Fruit fly (Drosophila melanogaster) whole organism, embryonic: ENCODE measurements around the gene CG44088.

Experiments used
- BEAF-32 ChIP-seq: fragments of 200-800 bp; sonication (Bioruptor generic); optimal IDR thresholded peaks from 3 replicates; lab custom pipeline; 2017; ENCODE audit warnings: missing biosample characterization, missing genetic modification characterization, mild to moderate bottlenecking, moderate library complexity, missing genetic modification reagents
- CG12155 ChIP-seq: fragments of 200-800 bp; sonication (Bioruptor generic); optimal IDR thresholded peaks from 3 replicates; lab custom pipeline; 2016; ENCODE audit warnings: missing biosample characterization, missing genetic modification characterization
- CG12299 ChIP-seq: fragments of 200-800 bp; sonication (Bioruptor generic); optimal IDR thresholded peaks from 2 replicates; lab custom pipeline; 2018; ENCODE audit warnings: missing biosample characterization, mild to moderate bottlenecking, missing genetic modification characterization
- CG13287 ChIP-seq: fragments of 200-800 bp; sonication (Bioruptor generic); IDR thresholded peaks from 2 replicates; pipeline ENCODE4 v1.3.6; 2022; ENCODE audit warnings: missing biosample characterization, missing genetic modification characterization; ENCODE audit not compliant: partially characterized antibody
- CG14014 ChIP-seq: fragments of 200-800 bp; sonication (Bioruptor generic); IDR thresholded peaks from 2 replicates; pipeline ENCODE4 v1.3.6; 2022; ENCODE audit warnings: missing biosample characterization, missing genetic modification characterization
- CG14860 ChIP-seq: fragments of 200-800 bp; sonication (Bioruptor generic); IDR thresholded peaks from 3 replicates; pipeline ENCODE4 v1.3.6; 2022; ENCODE audit warnings: missing biosample characterization, missing genetic modification characterization; ENCODE audit not compliant: partially characterized antibody
- CG17361 ChIP-seq: fragments of 200-800 bp; sonication (Bioruptor generic); IDR thresholded peaks from 3 replicates; pipeline ENCODE4 v1.3.6; 2022; ENCODE audit warnings: missing biosample characterization, missing genetic modification characterization
- CG18011 ChIP-seq: fragments of 200-800 bp; sonication (Bioruptor generic); optimal IDR thresholded peaks from 2 replicates; lab custom pipeline; 2017; ENCODE audit warnings: missing biosample characterization, missing genetic modification characterization, mild to moderate bottlenecking, moderate library complexity, missing genotype
- CG18262 ChIP-seq: fragments of 200-800 bp; optimal IDR thresholded peaks from 3 replicates; lab custom pipeline; 2019; ENCODE audit warnings: missing biosample characterization, mild to moderate bottlenecking, missing genetic modification characterization, moderate library complexity
- CG31224 ChIP-seq: fragments of 200-800 bp; sonication (Bioruptor generic); IDR thresholded peaks from 2 replicates; pipeline ENCODE4 v1.3.6; 2022; ENCODE audit warnings: missing biosample characterization, missing genetic modification characterization
- CG34376 ChIP-seq: fragments of 200-800 bp; sonication (Bioruptor generic); optimal IDR thresholded peaks from 2 replicates; lab custom pipeline; 2018; ENCODE audit warnings: missing biosample characterization, mild to moderate bottlenecking, missing genetic modification characterization
- CG3995 ChIP-seq: fragments of 200-800 bp; sonication (Bioruptor generic); optimal IDR thresholded peaks from 3 replicates; lab custom pipeline; 2016; ENCODE audit warnings: missing biosample characterization, missing genetic modification characterization
- CG42726 ChIP-seq: fragments of 200-800 bp; sonication (Bioruptor generic); IDR thresholded peaks from 2 replicates; pipeline ENCODE4 v1.3.6; 2022; ENCODE audit warnings: missing biosample characterization, missing genetic modification characterization; ENCODE audit not compliant: partially characterized antibody
- CG5953 ChIP-seq: fragments of 200-800 bp; sonication (Bioruptor generic); IDR thresholded peaks from 2 replicates; pipeline ENCODE4 v1.3.6; 2022; ENCODE audit warnings: missing biosample characterization, missing genetic modification characterization
- CG8478 ChIP-seq: fragments of >200 bp; optimal IDR thresholded peaks from 2 replicates; lab custom pipeline; 2018
- CHES-1-like ChIP-seq: fragments of 200-800 bp; sonication (Bioruptor generic); optimal IDR thresholded peaks from 2 replicates; lab custom pipeline; 2016; ENCODE audit warnings: missing biosample characterization, missing genetic modification characterization
- Doc3 ChIP-seq: fragments of 200-800 bp; sonication (Bioruptor generic); IDR thresholded peaks from 3 replicates; pipeline ENCODE4 v1.3.6; 2022; ENCODE audit warnings: missing biosample characterization, missing genetic modification characterization; ENCODE audit not compliant: partially characterized antibody
- HLH54F ChIP-seq: fragments of 200-800 bp; sonication (Bioruptor generic); optimal IDR thresholded peaks from 3 replicates; lab custom pipeline; 2016; ENCODE audit warnings: missing biosample characterization, missing genetic modification characterization
- HLHmδ ChIP-seq: fragments of 200-800 bp; sonication (Bioruptor generic); optimal IDR thresholded peaks from 2 replicates; lab custom pipeline; 2018; ENCODE audit warnings: missing biosample characterization, mild to moderate bottlenecking, missing genetic modification characterization, moderate library complexity
- Lpt ChIP-seq: fragments of >200 bp; optimal IDR thresholded peaks from 2 replicates; lab custom pipeline; 2018; ENCODE audit warnings: missing biosample characterization, missing genetic modification characterization
- Nf-YC ChIP-seq: fragments of 200-800 bp; optimal IDR thresholded peaks from 3 replicates; lab custom pipeline; 2019; ENCODE audit warnings: missing biosample characterization, mild to moderate bottlenecking, missing genetic modification characterization, moderate library complexity
- Opbp ChIP-seq: fragments of 200-800 bp; sonication (Bioruptor generic); IDR thresholded peaks from 3 replicates; pipeline ENCODE4 v1.3.6; 2022; ENCODE audit warnings: missing biosample characterization, missing genetic modification characterization; ENCODE audit not compliant: partially characterized antibody
- Trl ChIP-seq, 3 experiments: fragments of >200 bp in 2 of 3; fragments of 200-800 bp in 1 of 3; sonication (Bioruptor generic) in 1 of 3; optimal IDR thresholded peaks; 2 replicates in 1 of 3; 3 replicates in 2 of 3; lab custom pipeline; 2016 to 2017; ENCODE audit warnings: missing biosample characterization in 1 of 3, missing genetic modification characterization in 1 of 3
- ash1 ChIP-seq: fragments of 200-800 bp; sonication (Bioruptor generic); optimal IDR thresholded peaks from 2 replicates; lab custom pipeline; 2018; ENCODE audit warnings: missing biosample characterization, mild to moderate bottlenecking, missing genetic modification characterization
- ato ChIP-seq: fragments of 200-800 bp; sonication (Bioruptor generic); IDR thresholded peaks from 2 replicates; pipeline ENCODE4 v1.3.6; 2022; ENCODE audit warnings: missing biosample characterization, missing genetic modification characterization; ENCODE audit not compliant: partially characterized antibody
- cad ChIP-seq: fragments of >200 bp; optimal IDR thresholded peaks from 2 replicates; lab custom pipeline; 2017; ENCODE audit warnings: missing biosample characterization, missing genetic modification characterization
- chif ChIP-seq, 2 experiments: fragments of 200-800 bp; sonication (Bioruptor generic); optimal IDR thresholded peaks; 3 replicates each; lab custom pipeline; 2016; ENCODE audit warnings: missing biosample characterization in 2 of 2, missing genetic modification characterization in 2 of 2
- chinmo ChIP-seq: fragments of 200-800 bp; sonication (Bioruptor generic); IDR thresholded peaks from 4 replicates; pipeline ENCODE4 v1.3.6; 2022; ENCODE audit warnings: missing biosample characterization, missing genetic modification characterization; ENCODE audit not compliant: partially characterized antibody
- chn ChIP-seq: fragments of 200-800 bp; sonication (Bioruptor generic); optimal IDR thresholded peaks from 2 replicates; lab custom pipeline; 2016; ENCODE audit warnings: missing biosample characterization, missing genetic modification characterization
- esg ChIP-seq: fragments of 200-800 bp; sonication (Bioruptor generic); conservative IDR thresholded peaks from 2 replicates; pipeline ENCODE4 v1.3.6; 2022; ENCODE audit warnings: missing biosample characterization, missing genetic modification characterization
- fd3F ChIP-seq: fragments of 200-800 bp; sonication (Bioruptor generic); optimal IDR thresholded peaks from 2 replicates; lab custom pipeline; 2018; ENCODE audit warnings: missing biosample characterization, mild to moderate bottlenecking, missing genetic modification characterization, moderate library complexity
- fru ChIP-seq: fragments of >200 bp; optimal IDR thresholded peaks from 2 replicates; lab custom pipeline; 2017
- gem ChIP-seq: fragments of 200-800 bp; sonication (Bioruptor generic); optimal IDR thresholded peaks from 2 replicates; lab custom pipeline; 2019; ENCODE audit warnings: missing biosample characterization, mild to moderate bottlenecking, missing genetic modification characterization, moderate library complexity
- grn ChIP-seq: fragments of 200-800 bp; sonication (Bioruptor generic); optimal IDR thresholded peaks from 3 replicates; lab custom pipeline; 2017; ENCODE audit warnings: missing biosample characterization, missing genetic modification characterization
- gro ChIP-seq: fragments of 200-800 bp; sonication (Bioruptor generic); optimal IDR thresholded peaks from 2 replicates; lab custom pipeline; 2016; ENCODE audit warnings: missing biosample characterization, missing genetic modification characterization
- inv ChIP-seq: fragments of 200-800 bp; sonication (Bioruptor generic); IDR thresholded peaks from 2 replicates; pipeline ENCODE4 v1.3.6; 2022; ENCODE audit warnings: missing biosample characterization, missing genetic modification characterization; ENCODE audit not compliant: partially characterized antibody
- knrl ChIP-seq: fragments of 200-800 bp; sonication (Bioruptor generic); IDR thresholded peaks from 3 replicates; pipeline ENCODE4 v1.3.6; 2022; ENCODE audit warnings: missing biosample characterization, missing genetic modification characterization; ENCODE audit not compliant: partially characterized antibody
- mirr ChIP-seq: fragments of 200-800 bp; sonication (Bioruptor generic); optimal IDR thresholded peaks from 3 replicates; lab custom pipeline; 2018; ENCODE audit warnings: missing biosample characterization, mild to moderate bottlenecking, missing genetic modification characterization
- mld ChIP-seq: fragments of 200-800 bp; sonication (Bioruptor generic); IDR thresholded peaks from 3 replicates; pipeline ENCODE4 v1.3.6; 2022; ENCODE audit warnings: missing biosample characterization, missing genetic modification characterization; ENCODE audit not compliant: partially characterized antibody
- nerfin-1 ChIP-seq: fragments of 200-800 bp; sonication (Bioruptor generic); optimal IDR thresholded peaks from 3 replicates; lab custom pipeline; 2019; ENCODE audit warnings: missing biosample characterization, mild to moderate bottlenecking, missing genetic modification characterization, moderate library complexity
- pho ChIP-seq: fragments of 200-800 bp; sonication (Bioruptor generic); optimal IDR thresholded peaks from 2 replicates; lab custom pipeline; 2016; ENCODE audit warnings: missing biosample characterization, missing genetic modification characterization
- prd ChIP-seq, 3 experiments: fragments of >200 bp in 2 of 3; fragments of 200-800 bp in 1 of 3; sonication (Bioruptor generic) in 1 of 3; optimal IDR thresholded peaks in 2 of 3; IDR thresholded peaks in 1 of 3; 2 replicates in 2 of 3; 3 replicates in 1 of 3; pipeline versions ENCODE4 v1.3.6 to Lab custom; 2017 to 2022; ENCODE audit warnings: missing biosample characterization in 1 of 3, missing genetic modification characterization in 1 of 3
- pzg ChIP-seq: fragments of 200-800 bp; sonication (Bioruptor generic); optimal IDR thresholded peaks from 3 replicates; lab custom pipeline; 2018; ENCODE audit warnings: missing biosample characterization, mild to moderate bottlenecking, missing genetic modification characterization, moderate library complexity
- row ChIP-seq: fragments of 200-800 bp; sonication (Bioruptor generic); IDR thresholded peaks from 3 replicates; pipeline ENCODE4 v1.3.6; 2022; ENCODE audit warnings: missing biosample characterization, missing genetic modification characterization
- stwl ChIP-seq: fragments of 200-800 bp; sonication (Bioruptor generic); optimal IDR thresholded peaks from 3 replicates; lab custom pipeline; 2018; ENCODE audit warnings: missing biosample characterization, mild to moderate bottlenecking, missing genetic modification characterization, moderate library complexity
- trem ChIP-seq: fragments of 200-800 bp; optimal IDR thresholded peaks from 3 replicates; lab custom pipeline; 2019; ENCODE audit warnings: missing biosample characterization, mild to moderate bottlenecking, missing genetic modification characterization, moderate library complexity
- unc-4 ChIP-seq: fragments of 200-800 bp; sonication (Bioruptor generic); IDR thresholded peaks from 2 replicates; pipeline ENCODE4 v1.3.6; 2022; ENCODE audit warnings: missing biosample characterization, missing genetic modification characterization; ENCODE audit not compliant: partially characterized antibody
- vnd ChIP-seq: fragments of 200-800 bp; sonication (Bioruptor generic); IDR thresholded peaks from 3 replicates; pipeline ENCODE4 v1.3.6; 2022; ENCODE audit warnings: missing biosample characterization, missing genetic modification characterization; ENCODE audit not compliant: partially characterized antibody

CG44088 gene

dm6 chr3R:4821098-4821605 lies 46.3 kb upstream of the CG44088 start, which contains the start of gene CG14657 (continued):
- TF ChIP-seq Lpt (GFP tag; lab: Kevin White, UChicago) = no peak
- TF ChIP-seq knrl (GFP tag; lab: Robert Waterston, UW) = peak; percentile 86
- TF ChIP-seq CG8478 = peak; percentile 93
- peak; percentile 18 for TF ChIP-seq mirr
- peak; percentile 3 for TF ChIP-seq pho (GFP tag; lab: Kevin White, UChicago)
- peak; percentile 93 for TF ChIP-seq pzg (GFP tag; lab: Kevin White, UChicago)
- TF ChIP-seq unc-4 (GFP tag; lab: Robert Waterston, UW) = peak; percentile 97
- TF ChIP-seq HLH54F (GFP tag; lab: Kevin White, UChicago) = peak; percentile 9
- TF ChIP-seq ash1 = no peak
- TF ChIP-seq inv (GFP tag; lab: Robert Waterston, UW) = peak; percentile 87
- no peak for TF ChIP-seq CG18262 (tag; lab: Kevin White, UChicago)
- TF ChIP-seq Trl (optimal IDR thresholded peaks at IDR 0.05; lab: Kevin White, UChicago) = peak in 1 of 2 experiments; percentile 29
- no peak for TF ChIP-seq Trl (GFP tag; optimal IDR thresholded peaks at IDR 0.05; lab: Kevin White, UChicago)
- TF ChIP-seq mld (GFP tag; lab: Robert Waterston, UW) = peak; percentile 90
- TF ChIP-seq HLHmδ (GFP tag; lab: Kevin White, UChicago) = no peak
- TF ChIP-seq CG5953 (GFP tag; lab: Robert Waterston, UW) = no peak
- no peak for TF ChIP-seq esg
- no peak for TF ChIP-seq CG14014
- peak; percentile 15 for TF ChIP-seq nerfin-1 (tag; lab: Kevin White, UChicago)
- TF ChIP-seq CG13287 (GFP tag; lab: Robert Waterston, UW) = peak; percentile 98
- TF ChIP-seq CG14860 (GFP tag; lab: Robert Waterston, UW) = peak; percentile 89
- peak; percentile 18 for TF ChIP-seq fru (lab: Kevin White, UChicago)
- peak; percentile 32 for TF ChIP-seq gro (GFP tag; lab: Kevin White, UChicago)
- TF ChIP-seq grn (GFP tag; lab: Kevin White, UChicago) = no peak
- TF ChIP-seq chif (GFP tag; optimal IDR thresholded peaks at IDR 0.05; lab: Kevin White, UChicago) = no peak
- peak; percentile 52 for TF ChIP-seq CG3995
- peak; percentile 90; the same call in 2 of the 4 replicates for TF ChIP-seq chinmo
- peak; percentile 56 for TF ChIP-seq CG42726 (GFP tag; lab: Robert Waterston, UW)
- peak; percentile 13 for TF ChIP-seq CHES-1-like
- no peak for TF ChIP-seq CG18011
- no peak for TF ChIP-seq CG31224 (GFP tag; lab: Robert Waterston, UW)
- TF ChIP-seq Nf-YC (tag; lab: Kevin White, UChicago) = peak; percentile 47
- TF ChIP-seq cad (GFP tag; lab: Kevin White, UChicago) = no peak
- TF ChIP-seq CG34376 (GFP tag; lab: Kevin White, UChicago) = peak; percentile 53
- TF ChIP-seq Doc3 (GFP tag; lab: Robert Waterston, UW) = peak; percentile 89
- no peak for TF ChIP-seq fd3F (GFP tag; lab: Kevin White, UChicago)
- peak; percentile 92 for TF ChIP-seq BEAF-32 (GFP tag; lab: Kevin White, UChicago)
- no peak for TF ChIP-seq chn
- TF ChIP-seq CG12299 (tag; lab: Kevin White, UChicago) = peak; percentile 60
- TF ChIP-seq ato (GFP tag; lab: Robert Waterston, UW) = peak; percentile 93
- TF ChIP-seq CG12155 (GFP tag; lab: Kevin White, UChicago) = peak; percentile 97
- no peak for TF ChIP-seq prd (optimal IDR thresholded peaks at IDR 0.05; lab: Kevin White, UChicago)
- no peak for TF ChIP-seq prd (GFP tag; IDR thresholded peaks at IDR 0.05; lab: Robert Waterston, UW)
- TF ChIP-seq stwl = peak; percentile 94
- TF ChIP-seq row (GFP tag; lab: Robert Waterston, UW) = peak; percentile 21; the same call in 1 of the 3 replicates
- TF ChIP-seq Opbp = peak; percentile 93
- peak; percentile 91 for TF ChIP-seq vnd (GFP tag; lab: Robert Waterston, UW)
- TF ChIP-seq trem (tag; lab: Kevin White, UChicago) = peak; percentile 74
- peak; percentile 46; the same call in 2 of the 3 replicates for TF ChIP-seq CG17361 (GFP tag; lab: Robert Waterston, UW)
- TF ChIP-seq gem (tag; lab: Kevin White, UChicago) = no peak
